Fruit fly (Drosophila melanogaster) whole organism: Measurements from ENCODE around the gene Cyp4ac3.

Experiments
- CG8478 ChIP-seq: fragments of >200 bp; optimal IDR thresholded peaks from 2 replicates; lab custom pipeline; 2018; ENCODE audit warnings: inconsistent platforms
- EcR ChIP-seq, 2 experiments: fragments of >200 bp; optimal IDR thresholded peaks; 2 replicates each; lab custom pipeline; 2017; ENCODE audit warnings: missing biosample characterization in 2 of 2, missing genetic modification characterization in 2 of 2, missing genetic modification reagents in 2 of 2
- pan ChIP-seq: fragments of >200 bp; optimal IDR thresholded peaks from 2 replicates; lab custom pipeline; 2017
- psq ChIP-seq: fragments of >200 bp; optimal IDR thresholded peaks from 2 replicates; lab custom pipeline; 2017

dm6 chr2L:5291869-5292642, 23.8 kb downstream of the Cyp4ac3 start:
- no peak for TF ChIP-seq pan (lab: Kevin White, UChicago)
- peak; percentile 79 to 93 for TF ChIP-seq EcR (GFP tag; optimal IDR thresholded peaks at IDR 0.05; lab: Kevin White, UChicago)
- peak; percentile 50 for TF ChIP-seq CG8478 (lab: Kevin White, UChicago)
- TF ChIP-seq psq: no peak
